Fruit fly (Drosophila melanogaster): ENCODE measurements around the gene CG6293.

DNA sequence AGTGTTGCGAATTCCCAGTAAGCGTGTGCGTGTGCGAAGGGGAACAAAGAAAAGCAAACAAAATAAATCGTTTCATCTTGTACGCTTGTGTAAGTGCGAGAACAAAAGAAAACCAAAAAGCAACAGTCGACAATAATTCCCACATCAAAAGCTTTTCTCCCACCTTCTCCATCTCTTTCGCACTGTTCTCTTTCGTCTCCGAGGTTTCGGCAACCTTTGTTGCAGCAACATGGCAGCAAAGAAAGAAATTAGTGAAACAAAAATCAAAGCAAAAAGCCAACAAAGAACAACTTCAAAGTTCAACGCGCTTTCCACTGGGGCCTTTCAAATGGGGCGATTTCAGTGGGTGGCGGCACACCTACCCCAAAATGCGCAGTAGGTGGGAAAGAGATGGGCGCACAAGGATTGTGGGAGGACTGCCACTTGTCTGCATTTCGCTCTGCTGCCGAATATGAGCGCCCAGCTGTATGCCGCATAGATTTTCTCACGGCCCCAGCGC lies 40.6 kb upstream of the CG6293 start:
- TF ChIP-seq Eip93F (GFP tag; optimal IDR thresholded peaks at IDR 0.05) = peak; percentile 8
- TF ChIP-seq Hr39 (GFP tag; optimal IDR thresholded peaks at IDR 0.05) = no peak
- TF ChIP-seq Hr38 (GFP tag; optimal IDR thresholded peaks at IDR 0.05) = no peak
- TF ChIP-seq acj6 (GFP tag; optimal IDR thresholded peaks at IDR 0.05) = peak; percentile 65
- peak; percentile 93 for TF ChIP-seq net (GFP tag; optimal IDR thresholded peaks at IDR 0.05)
- TF ChIP-seq Gug (GFP tag; IDR thresholded peaks at IDR 0.05) = no peak
